Worm (Caenorhabditis elegans) whole organism, midembryonic: ENCODE measurements around the gene mrps-17.

ENCODE experiments used
- T22C8.4 ChIP-seq: fragments of 200-800 bp; sonication (Bioruptor generic); IDR thresholded peaks from 2 replicates; pipeline ENCODE4 v1.3.6; 2022; ENCODE audit warnings: missing genetic modification characterization, missing compliant biosample characterization
- cog-1 ChIP-seq: sonication (generic microtip); optimal IDR thresholded peaks from 2 replicates; lab custom pipeline; 2016; ENCODE audit warnings: missing genetic modification characterization, missing compliant biosample characterization
- flt-1 ChIP-seq: fragments of 200-800 bp; sonication (Bioruptor generic); IDR thresholded peaks from 2 replicates; pipeline ENCODE4 v1.3.6; 2022; ENCODE audit warnings: missing genetic modification characterization, missing compliant biosample characterization
- klf-2 ChIP-seq: fragments of 200-800 bp; sonication (Bioruptor generic); conservative IDR thresholded peaks from 2 replicates; pipeline ENCODE4 v1.3.6; 2022; ENCODE audit warnings: missing genetic modification reagents, missing genetic modification characterization, missing compliant biosample characterization
- med-1 ChIP-seq: sonication (generic microtip); optimal IDR thresholded peaks from 2 replicates; lab custom pipeline; 2017; ENCODE audit warnings: missing genetic modification characterization, mild to moderate bottlenecking, missing compliant biosample characterization, antibody characterized with exemption, missing genetic modification reagents; ENCODE audit not compliant: insufficient read depth
- ref-1 ChIP-seq: fragments of 200-800 bp; sonication (Bioruptor generic); conservative IDR thresholded peaks from 2 replicates; pipeline ENCODE4 v1.3.6; 2022; ENCODE audit warnings: missing genetic modification reagents, missing genetic modification characterization, missing compliant biosample characterization
- tab-1 ChIP-seq: fragments of 200-800 bp; sonication (Bioruptor generic); IDR thresholded peaks from 2 replicates; pipeline ENCODE4 v1.3.6; 2022; ENCODE audit warnings: missing genetic modification characterization, missing compliant biosample characterization
- ztf-23 ChIP-seq: fragments of 200-800 bp; sonication (Bioruptor generic); IDR thresholded peaks from 2 replicates; pipeline ENCODE4 v1.3.6; 2022; ENCODE audit warnings: missing genetic modification reagents, missing genetic modification characterization, missing compliant biosample characterization
- ztf-29 ChIP-seq: fragments of 200-800 bp; sonication (Bioruptor generic); IDR thresholded peaks from 2 replicates; pipeline ENCODE4 v1.3.6; 2022; ENCODE audit warnings: missing genetic modification reagents, missing genetic modification characterization, missing compliant biosample characterization

Gene mrps-17

ce11 chrIII:6459820-6460219 is 28.2 kb upstream of the mrps-17 start, which contains the start of gene algn-1:
Gene algn-1, plus strand, starts transcription at chrIII:6460120.
- no peak for TF ChIP-seq klf-2
- TF ChIP-seq tab-1 = no peak
- TF ChIP-seq cog-1 (tag; lab: Kevin White, UChicago) = no peak
- no peak for TF ChIP-seq ztf-29 (GFP tag; lab: Robert Waterston, UW)
- TF ChIP-seq flt-1 = no peak
- TF ChIP-seq ztf-23 = no peak
- no peak for TF ChIP-seq ref-1
- TF ChIP-seq med-1 = no peak
- no peak for TF ChIP-seq T22C8.4 (GFP tag; lab: Robert Waterston, UW)

- no peak for TF ChIP-seq ref-1
- TF ChIP-seq med-1 = no peak
- no peak for TF ChIP-seq cog-1 (tag; lab: Kevin White, UChicago)
- no peak for TF ChIP-seq klf-2
- no peak for TF ChIP-seq flt-1
- no peak for TF ChIP-seq ztf-23
- TF ChIP-seq T22C8.4 (GFP tag; lab: Robert Waterston, UW) = no peak
- no peak for TF ChIP-seq ztf-29 (GFP tag; lab: Robert Waterston, UW)
- no peak for TF ChIP-seq tab-1
These were observed 22.6 kb upstream of the mrps-17 start, which contains the start of gene jhdm-1 for ce11 chrIII:6454183-6454582. Gene jhdm-1, plus strand, starts transcription at chrIII:6454483.

DNA sequence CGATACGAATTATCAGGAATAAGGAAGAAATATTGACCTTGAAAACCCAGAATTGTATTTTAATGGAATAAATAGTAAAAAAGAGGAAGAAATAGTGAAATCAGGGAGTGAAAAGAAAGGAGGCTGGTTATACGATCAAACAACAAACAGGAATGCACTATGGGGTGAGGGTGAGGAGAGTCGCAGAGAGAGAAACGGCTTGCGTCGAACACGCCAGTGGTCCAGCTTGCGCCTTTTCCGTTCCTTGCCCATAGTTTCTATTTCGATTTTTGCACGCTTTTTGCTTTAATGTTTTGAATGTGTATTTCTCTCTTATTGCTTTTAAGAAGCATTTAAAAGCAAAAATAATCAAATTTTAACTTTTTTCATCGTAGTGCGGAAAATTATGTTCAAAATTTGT is 22.1 kb upstream of the mrps-17 start:
- peak; percentile 85 for TF ChIP-seq ztf-23
- peak; percentile 62; the same call in 1 of the 2 replicates for TF ChIP-seq tab-1
- 0 out of 2 replicates have a peak, but pooled peaks have one; percentile 36 for TF ChIP-seq T22C8.4 (GFP tag; lab: Robert Waterston, UW)
- TF ChIP-seq cog-1 (tag; lab: Kevin White, UChicago) = peak; percentile 74
- TF ChIP-seq klf-2 = no peak
- peak; percentile 35 for TF ChIP-seq med-1
- peak; percentile 74 for TF ChIP-seq flt-1
- TF ChIP-seq ref-1 = 0 out of 2 replicates have a peak, but pooled peaks have one; percentile 34
- TF ChIP-seq ztf-29 (GFP tag; lab: Robert Waterston, UW) = peak; percentile 74

DNA sequence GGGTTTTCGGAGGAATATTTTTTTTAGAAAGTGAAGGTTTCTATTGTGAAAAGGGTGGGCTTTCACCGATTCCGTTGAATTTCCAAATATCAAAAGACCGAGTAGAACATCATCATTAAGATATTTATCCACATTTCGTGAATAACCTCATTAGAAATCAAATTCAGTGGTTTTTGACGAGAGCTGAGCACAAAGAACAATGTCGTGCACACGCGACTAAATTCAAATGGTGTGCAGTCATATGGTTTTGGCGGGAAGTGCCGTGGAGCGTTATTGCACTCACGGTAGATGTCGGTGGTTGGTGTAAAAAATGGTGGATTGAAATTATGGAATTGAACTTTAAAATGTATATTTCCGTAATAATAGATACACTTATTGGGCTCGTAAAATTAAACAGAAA is 21.1 kb upstream of the mrps-17 start:
- TF ChIP-seq tab-1 = no peak
- no peak for TF ChIP-seq ref-1
- no peak for TF ChIP-seq ztf-29 (GFP tag; lab: Robert Waterston, UW)
- TF ChIP-seq med-1 = no peak
- no peak for TF ChIP-seq klf-2
- TF ChIP-seq cog-1 (tag; lab: Kevin White, UChicago) = no peak
- no peak for TF ChIP-seq flt-1
- TF ChIP-seq ztf-23 = no peak
- no peak for TF ChIP-seq T22C8.4 (GFP tag; lab: Robert Waterston, UW)

ce11 chrIII:6452278-6452677 is 20.7 kb upstream of the mrps-17 start, which contains the start of gene set-1:
Gene set-1, minus strand, starts transcription at chrIII:6452378.
- TF ChIP-seq ref-1 = no peak
- TF ChIP-seq flt-1 = no peak
- no peak for TF ChIP-seq cog-1 (tag; lab: Kevin White, UChicago)
- no peak for TF ChIP-seq tab-1
- TF ChIP-seq ztf-29 (GFP tag; lab: Robert Waterston, UW) = no peak
- no peak for TF ChIP-seq klf-2
- no peak for TF ChIP-seq med-1
- TF ChIP-seq ztf-23 = no peak
- no peak for TF ChIP-seq T22C8.4 (GFP tag; lab: Robert Waterston, UW)

DNA sequence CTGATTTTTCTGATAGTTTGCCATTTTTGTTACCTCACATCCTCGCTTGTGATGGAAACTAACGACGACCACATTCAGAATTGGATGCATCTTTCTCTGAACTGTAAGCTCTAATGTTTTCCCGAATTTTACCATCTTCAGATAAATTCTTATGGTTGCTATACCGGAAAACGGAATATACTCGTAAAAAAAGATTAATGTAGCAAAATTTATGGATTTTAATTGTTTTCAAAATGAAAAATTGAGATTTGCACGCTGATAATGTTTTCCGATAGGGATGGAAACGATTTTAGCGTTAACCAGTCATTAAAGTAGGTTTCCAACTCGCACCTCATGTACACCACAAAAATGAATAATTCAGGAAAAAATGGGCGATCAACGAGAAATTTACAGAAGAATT is 19.0 kb upstream of the mrps-17 start, which contains the start of gene T26A5.6:
Gene T26A5.6, minus strand, starts transcription at position 101 of the 400 bp plus-strand sequence.
- TF ChIP-seq klf-2 (no peak), ref-1 (no peak), cog-1 (tag; lab: Kevin White, UChicago) (no peak), flt-1 (no peak), ztf-23 (no peak), T22C8.4 (GFP tag; lab: Robert Waterston, UW) (no peak), ztf-29 (GFP tag; lab: Robert Waterston, UW) (no peak), med-1 (no peak), tab-1 (no peak)

DNA sequence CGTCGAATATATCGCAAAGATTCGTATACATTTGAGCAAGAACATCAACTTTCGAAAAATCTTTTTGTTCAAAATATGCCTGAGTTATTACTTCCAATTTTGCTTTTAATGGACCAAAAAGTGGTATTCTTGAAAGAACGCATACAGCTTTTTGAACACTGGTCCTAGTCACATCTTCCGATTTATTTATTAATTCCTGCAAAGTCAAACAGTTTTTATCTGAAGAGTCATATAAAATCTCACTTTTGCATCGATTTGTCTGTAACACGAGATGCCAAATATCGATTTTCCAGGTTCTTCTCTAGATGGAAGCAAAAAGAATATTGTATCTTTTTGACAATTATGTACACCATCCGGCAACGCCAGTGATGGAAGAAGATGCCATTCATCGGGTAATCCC is 18.3 kb upstream of the mrps-17 start:
- no peak for TF ChIP-seq ztf-29 (GFP tag; lab: Robert Waterston, UW)
- TF ChIP-seq tab-1 = no peak
- no peak for TF ChIP-seq ztf-23
- TF ChIP-seq med-1 = no peak
- no peak for TF ChIP-seq T22C8.4 (GFP tag; lab: Robert Waterston, UW)
- TF ChIP-seq klf-2 = no peak
- TF ChIP-seq cog-1 (tag; lab: Kevin White, UChicago) = no peak
- no peak for TF ChIP-seq ref-1
- TF ChIP-seq flt-1 = no peak

DNA sequence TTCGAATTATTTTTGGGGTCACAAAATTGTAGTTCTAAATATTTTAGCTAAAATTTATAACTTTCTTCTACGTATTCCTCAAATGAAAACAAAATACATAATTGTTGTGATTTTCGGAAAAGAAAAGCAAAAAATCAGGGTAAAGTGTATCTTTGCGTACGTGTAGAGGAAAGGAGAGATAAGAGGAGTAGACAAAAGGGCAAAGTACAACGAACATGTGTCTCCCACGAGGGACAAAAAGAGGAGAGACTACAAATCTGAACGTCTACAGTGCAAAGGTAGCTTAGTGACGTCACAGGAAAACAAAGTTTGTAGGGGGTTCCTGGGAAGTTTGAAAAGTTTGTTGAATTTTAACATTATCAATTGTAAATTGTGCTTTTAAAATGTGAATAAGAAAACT is 15.9 kb upstream of the mrps-17 start:
- TF ChIP-seq ztf-23 (0 out of 2 replicates have a peak, but pooled peaks have one; percentile 13), klf-2 (no peak)

DNA sequence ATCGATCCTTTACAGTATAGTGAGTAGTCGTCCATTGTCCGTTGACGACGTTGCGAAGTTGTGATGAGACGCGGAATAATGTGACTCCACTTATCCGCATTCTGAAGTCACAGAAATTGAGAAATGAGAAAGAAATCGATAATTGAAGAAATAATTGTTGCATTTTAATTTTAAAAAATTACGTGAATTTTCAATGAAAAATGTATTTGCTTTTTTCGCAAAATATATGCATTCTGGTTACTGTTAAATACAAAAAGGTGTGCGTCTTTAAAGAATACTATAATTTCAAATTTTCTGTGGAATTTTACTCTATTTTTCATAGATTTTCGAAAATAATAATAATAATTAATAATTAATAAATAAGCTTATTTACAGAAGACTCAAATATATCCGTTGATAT is 15.2 kb upstream of the mrps-17 start, which contains the start of gene let-721:
Gene let-721, minus strand, starts transcription at position 101 of the 400 bp plus-strand sequence.
- TF ChIP-seq klf-2 = no peak
- TF ChIP-seq tab-1 = no peak
- TF ChIP-seq cog-1 (tag; lab: Kevin White, UChicago) = no peak
- TF ChIP-seq ztf-23 = no peak
- TF ChIP-seq T22C8.4 (GFP tag; lab: Robert Waterston, UW) = no peak
- no peak for TF ChIP-seq med-1
- TF ChIP-seq flt-1 = no peak
- TF ChIP-seq ztf-29 (GFP tag; lab: Robert Waterston, UW) = no peak
- TF ChIP-seq ref-1 = no peak

DNA sequence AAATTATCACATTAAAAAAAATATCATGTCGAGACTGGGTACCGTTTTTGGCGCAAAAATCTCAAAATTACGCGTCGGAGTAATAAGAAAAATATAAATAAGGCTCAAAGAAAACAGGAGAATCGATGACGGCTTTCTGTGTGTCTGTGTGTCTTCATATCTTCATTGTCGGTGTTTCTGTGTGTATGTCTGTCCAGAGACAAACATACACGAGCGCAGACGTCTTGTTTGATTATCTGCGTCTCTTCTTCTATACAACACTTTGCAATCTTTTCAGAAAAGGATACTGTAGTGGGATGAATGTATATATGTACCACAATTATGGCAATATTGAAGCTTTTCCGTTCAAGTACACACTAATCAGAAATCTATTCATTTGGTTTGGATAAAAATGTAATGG is 12.7 kb upstream of the mrps-17 start, which contains the start of gene C05D11.13:
Gene C05D11.13, minus strand, starts transcription at position 252 of the 400 bp plus-strand sequence.
- no peak for TF ChIP-seq klf-2
- TF ChIP-seq flt-1 = no peak
- TF ChIP-seq ztf-29 (GFP tag; lab: Robert Waterston, UW) = no peak
- no peak for TF ChIP-seq ref-1
- TF ChIP-seq T22C8.4 (GFP tag; lab: Robert Waterston, UW) = no peak
- TF ChIP-seq tab-1 = no peak
- no peak for TF ChIP-seq cog-1 (tag; lab: Kevin White, UChicago)
- TF ChIP-seq med-1 = no peak
- TF ChIP-seq ztf-23 = no peak
